Fruit fly (Drosophila melanogaster) whole organism, prepupa: ENCODE measurements around the gene Mybbp1A.
"Not testable (repeated sequence)": the region's sequence is repeated elsewhere in the genome, so short reads cannot be mapped to it uniquely, and the experiment has no call there.

Experiments
- CG10631 ChIP-seq: fragments of 200-800 bp; sonication (Bioruptor generic); optimal IDR thresholded peaks from 2 replicates; lab custom pipeline; 2016; ENCODE audit warnings: missing biosample characterization, missing genetic modification characterization
- CG10669 ChIP-seq: fragments of 200-800 bp; sonication (Bioruptor generic); optimal IDR thresholded peaks from 3 replicates; lab custom pipeline; 2018; ENCODE audit warnings: missing biosample characterization, mild to moderate bottlenecking, missing genetic modification characterization, moderate library complexity
- CG16779 ChIP-seq: fragments of 200-800 bp; sonication (Bioruptor generic); optimal IDR thresholded peaks from 3 replicates; lab custom pipeline; 2017; ENCODE audit warnings: missing biosample characterization, mild to moderate bottlenecking, missing genetic modification characterization
- CG31627 ChIP-seq: fragments of 200-800 bp; sonication (Bioruptor generic); optimal IDR thresholded peaks from 3 replicates; lab custom pipeline; 2016; ENCODE audit warnings: missing biosample characterization, missing genetic modification characterization
- CG32006 ChIP-seq: fragments of 200-800 bp; sonication (Bioruptor generic); optimal IDR thresholded peaks from 3 replicates; lab custom pipeline; 2017; ENCODE audit warnings: missing biosample characterization, mild to moderate bottlenecking, missing genetic modification characterization
- CG6163 ChIP-seq: fragments of 200-800 bp; sonication (Bioruptor generic); IDR thresholded peaks from 3 replicates; pipeline ENCODE4 v1.3.6; 2022; ENCODE audit warnings: missing biosample characterization, missing genetic modification characterization
- CG6792 ChIP-seq: fragments of 200-800 bp; sonication (Bioruptor generic); optimal IDR thresholded peaks from 3 replicates; lab custom pipeline; 2016; ENCODE audit warnings: missing biosample characterization, missing genetic modification characterization
- CG6854 ChIP-seq: fragments of 200-800 bp; sonication (Bioruptor generic); optimal IDR thresholded peaks from 2 replicates; lab custom pipeline; 2017; ENCODE audit warnings: missing biosample characterization, mild to moderate bottlenecking, missing genetic modification characterization
- CG7368 ChIP-seq: fragments of 200-800 bp; sonication (Bioruptor generic); optimal IDR thresholded peaks from 3 replicates; lab custom pipeline; 2016; ENCODE audit warnings: missing biosample characterization, missing genetic modification characterization
- CG9139 ChIP-seq: fragments of 200-800 bp; sonication (Bioruptor generic); optimal IDR thresholded peaks from 3 replicates; lab custom pipeline; 2017; ENCODE audit warnings: missing biosample characterization, mild to moderate bottlenecking, missing genetic modification characterization
- Eip75B ChIP-seq: fragments of 200-800 bp; sonication (Bioruptor generic); optimal IDR thresholded peaks from 3 replicates; lab custom pipeline; 2016; ENCODE audit warnings: missing biosample characterization, missing genetic modification characterization
- Eip78C ChIP-seq: fragments of 200-800 bp; sonication (Bioruptor generic); peaks from one replicate; lab custom pipeline; 2016; ENCODE audit warnings: missing biosample characterization, missing genetic modification characterization
- Eip93F ChIP-seq: fragments of 200-800 bp; sonication (Bioruptor generic); optimal IDR thresholded peaks from 2 replicates; lab custom pipeline; 2016; ENCODE audit warnings: missing biosample characterization, mild to moderate bottlenecking, missing genetic modification characterization
- Gug ChIP-seq: fragments of 200-800 bp; sonication (Bioruptor generic); IDR thresholded peaks from 2 replicates; pipeline ENCODE4 v1.3.6; 2022; ENCODE audit warnings: missing biosample characterization, missing genetic modification characterization
- Hr39 ChIP-seq: fragments of 200-800 bp; sonication (Bioruptor generic); optimal IDR thresholded peaks from 2 replicates; lab custom pipeline; 2016; ENCODE audit warnings: missing biosample characterization, missing genetic modification characterization
- Smox ChIP-seq: fragments of 200-800 bp; sonication (Bioruptor generic); optimal IDR thresholded peaks from 3 replicates; lab custom pipeline; 2016; ENCODE audit warnings: missing biosample characterization, missing genetic modification characterization
- Sox102F ChIP-seq: fragments of 200-800 bp; sonication (Bioruptor generic); optimal IDR thresholded peaks from 2 replicates; lab custom pipeline; 2016; ENCODE audit warnings: missing biosample characterization, mild to moderate bottlenecking, missing genetic modification characterization
- Sox14 ChIP-seq: fragments of 200-800 bp; sonication (Bioruptor generic); optimal IDR thresholded peaks from 3 replicates; lab custom pipeline; 2016; ENCODE audit warnings: missing biosample characterization, missing genetic modification characterization
- Sox15 ChIP-seq: fragments of 200-800 bp; sonication (Bioruptor generic); optimal IDR thresholded peaks from 3 replicates; lab custom pipeline; 2016; ENCODE audit warnings: missing biosample characterization, missing genetic modification characterization
- cyc ChIP-seq: fragments of 200-800 bp; sonication (Bioruptor generic); optimal IDR thresholded peaks from 3 replicates; lab custom pipeline; 2016; ENCODE audit warnings: missing biosample characterization, missing genetic modification characterization
- dac ChIP-seq: fragments of 200-800 bp; sonication (Bioruptor generic); optimal IDR thresholded peaks from 2 replicates; lab custom pipeline; 2017; ENCODE audit warnings: missing biosample characterization, mild to moderate bottlenecking, missing genetic modification characterization
- dsx ChIP-seq: fragments of 200-800 bp; optimal IDR thresholded peaks from 3 replicates; lab custom pipeline; 2019; ENCODE audit warnings: missing biosample characterization, mild to moderate bottlenecking, missing genetic modification characterization, moderate library complexity; ENCODE audit not compliant: poor library complexity, severe bottlenecking
- eg ChIP-seq: fragments of 200-800 bp; sonication (Bioruptor generic); IDR thresholded peaks from 3 replicates; pipeline ENCODE4 v1.3.6; 2022; ENCODE audit warnings: missing biosample characterization, missing genetic modification characterization
- esn ChIP-seq: fragments of 200-800 bp; sonication (Bioruptor generic); optimal IDR thresholded peaks from 2 replicates; lab custom pipeline; 2016; ENCODE audit warnings: missing biosample characterization, mild to moderate bottlenecking, missing genetic modification characterization, moderate library complexity
- fd59A ChIP-seq: fragments of 200-800 bp; sonication (Bioruptor generic); optimal IDR thresholded peaks from 2 replicates; lab custom pipeline; 2017; ENCODE audit warnings: missing biosample characterization, mild to moderate bottlenecking, missing genetic modification characterization, missing genetic modification reagents
- fd85E ChIP-seq: fragments of 200-800 bp; sonication (Bioruptor generic); optimal IDR thresholded peaks from 3 replicates; lab custom pipeline; 2016; ENCODE audit warnings: missing biosample characterization, missing genetic modification characterization
- fkh ChIP-seq: fragments of 200-800 bp; sonication (Bioruptor generic); optimal IDR thresholded peaks from 3 replicates; lab custom pipeline; 2017; ENCODE audit warnings: missing biosample characterization, mild to moderate bottlenecking, missing genetic modification characterization, moderate library complexity
- lz ChIP-seq: fragments of 200-800 bp; sonication (Bioruptor generic); optimal IDR thresholded peaks from 3 replicates; lab custom pipeline; 2016; ENCODE audit warnings: missing biosample characterization, missing genetic modification characterization
- net ChIP-seq: fragments of 200-800 bp; sonication (Bioruptor generic); optimal IDR thresholded peaks from 3 replicates; lab custom pipeline; 2016; ENCODE audit warnings: missing biosample characterization, missing genetic modification characterization
- pdm3 ChIP-seq: fragments of 200-800 bp; sonication (Bioruptor generic); optimal IDR thresholded peaks from 3 replicates; lab custom pipeline; 2016; ENCODE audit warnings: missing biosample characterization, missing genetic modification characterization
- spab ChIP-seq: fragments of 200-800 bp; sonication (Bioruptor generic); optimal IDR thresholded peaks from 2 replicates; lab custom pipeline; 2017; ENCODE audit warnings: missing biosample characterization, mild to moderate bottlenecking, missing genetic modification characterization, missing genetic modification reagents
- ss ChIP-seq, 2 experiments: fragments of 200-800 bp; sonication (Bioruptor generic); optimal IDR thresholded peaks; 2 replicates in 1 of 2; 3 replicates in 1 of 2; lab custom pipeline; 2017 to 2018; ENCODE audit warnings: mild to moderate bottlenecking in 2 of 2, missing biosample characterization in 2 of 2, missing genetic modification characterization in 2 of 2, moderate library complexity in 1 of 2
- svp ChIP-seq: fragments of 200-800 bp; sonication (Bioruptor generic); peaks from one replicate; lab custom pipeline; 2016; ENCODE audit warnings: missing biosample characterization, missing genetic modification characterization
- topi ChIP-seq: fragments of 200-800 bp; sonication (Bioruptor generic); optimal IDR thresholded peaks from 3 replicates; lab custom pipeline; 2016; ENCODE audit warnings: missing biosample characterization, missing genetic modification characterization
- vri ChIP-seq: fragments of 200-800 bp; sonication (Bioruptor generic); optimal IDR thresholded peaks from 3 replicates; lab custom pipeline; 2016; ENCODE audit warnings: missing biosample characterization, mild to moderate bottlenecking, missing genetic modification characterization

Gene Mybbp1A

DNA sequence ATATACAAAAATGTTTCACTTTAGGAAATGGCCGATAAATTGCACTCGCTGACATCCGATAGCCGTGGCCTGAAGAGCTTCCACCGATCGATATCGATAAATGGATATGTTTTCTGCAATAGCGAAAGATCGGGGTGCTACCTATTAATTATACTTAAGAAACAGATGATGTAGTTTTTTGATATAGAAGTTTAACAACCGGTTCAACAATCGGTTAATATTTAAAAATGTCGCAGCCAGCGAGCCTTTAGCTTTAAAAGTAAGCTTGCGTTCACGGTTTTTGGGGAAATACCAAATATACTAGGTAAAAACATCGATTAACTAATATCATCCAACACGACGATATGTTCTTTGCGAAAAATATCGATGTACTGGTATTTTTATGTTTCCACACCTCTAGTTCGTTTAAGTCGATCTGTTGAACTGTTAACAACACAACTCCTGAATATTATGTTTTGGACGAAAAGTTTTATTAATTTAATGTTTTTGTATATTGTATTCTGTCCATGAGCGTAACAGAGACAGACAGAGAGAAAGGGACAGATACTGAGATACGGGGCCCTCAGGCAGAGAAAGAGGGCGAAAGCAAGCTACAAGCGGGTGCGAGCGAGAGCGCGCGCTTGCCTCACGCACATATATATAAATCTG is 6.0 kb downstream of the Mybbp1A start, which contains the start of gene Dredd (continued):
- TF ChIP-seq esn: peak; percentile 27
- TF ChIP-seq Gug (GFP tag; lab: Robert Waterston, UW): no peak
- no peak for TF ChIP-seq CG6854 (GFP tag; lab: Kevin White, UChicago)
- TF ChIP-seq net (GFP tag; lab: Kevin White, UChicago): no peak
- peak; percentile 40 for TF ChIP-seq Eip78C (GFP tag; lab: Kevin White, UChicago)
- TF ChIP-seq Sox14 (GFP tag; lab: Kevin White, UChicago): peak; percentile 24
- no peak for TF ChIP-seq CG32006 (GFP tag; lab: Kevin White, UChicago)
- no peak for TF ChIP-seq CG10631 (GFP tag; lab: Kevin White, UChicago)
- TF ChIP-seq topi (GFP tag; lab: Kevin White, UChicago): peak; percentile 14
- no peak for TF ChIP-seq Smox (GFP tag; lab: Kevin White, UChicago)
- TF ChIP-seq vri: no peak
- TF ChIP-seq fd85E (GFP tag; lab: Kevin White, UChicago): no peak
- no peak for TF ChIP-seq spab (GFP tag; lab: Kevin White, UChicago)
- TF ChIP-seq Sox15 (GFP tag; lab: Kevin White, UChicago): no peak
- TF ChIP-seq CG6792 (GFP tag; lab: Kevin White, UChicago): no peak
- TF ChIP-seq svp (GFP tag; lab: Kevin White, UChicago): peak; percentile 84
- TF ChIP-seq CG31627 (GFP tag; lab: Kevin White, UChicago): no peak
- TF ChIP-seq CG10669 (GFP tag; lab: Kevin White, UChicago): no peak
- no peak for TF ChIP-seq CG9139
- no peak for TF ChIP-seq dac (GFP tag; lab: Kevin White, UChicago)
- TF ChIP-seq eg (GFP tag; lab: Robert Waterston, UW): no peak
- TF ChIP-seq Eip75B (GFP tag; lab: Kevin White, UChicago): no peak
- peak; percentile 67 for TF ChIP-seq Eip93F (GFP tag; lab: Kevin White, UChicago)
- TF ChIP-seq CG6163 (GFP tag; lab: Robert Waterston, UW): no peak
- TF ChIP-seq cyc (GFP tag; lab: Kevin White, UChicago): no peak
- no peak for TF ChIP-seq CG7368 (GFP tag; lab: Kevin White, UChicago)

DNA sequence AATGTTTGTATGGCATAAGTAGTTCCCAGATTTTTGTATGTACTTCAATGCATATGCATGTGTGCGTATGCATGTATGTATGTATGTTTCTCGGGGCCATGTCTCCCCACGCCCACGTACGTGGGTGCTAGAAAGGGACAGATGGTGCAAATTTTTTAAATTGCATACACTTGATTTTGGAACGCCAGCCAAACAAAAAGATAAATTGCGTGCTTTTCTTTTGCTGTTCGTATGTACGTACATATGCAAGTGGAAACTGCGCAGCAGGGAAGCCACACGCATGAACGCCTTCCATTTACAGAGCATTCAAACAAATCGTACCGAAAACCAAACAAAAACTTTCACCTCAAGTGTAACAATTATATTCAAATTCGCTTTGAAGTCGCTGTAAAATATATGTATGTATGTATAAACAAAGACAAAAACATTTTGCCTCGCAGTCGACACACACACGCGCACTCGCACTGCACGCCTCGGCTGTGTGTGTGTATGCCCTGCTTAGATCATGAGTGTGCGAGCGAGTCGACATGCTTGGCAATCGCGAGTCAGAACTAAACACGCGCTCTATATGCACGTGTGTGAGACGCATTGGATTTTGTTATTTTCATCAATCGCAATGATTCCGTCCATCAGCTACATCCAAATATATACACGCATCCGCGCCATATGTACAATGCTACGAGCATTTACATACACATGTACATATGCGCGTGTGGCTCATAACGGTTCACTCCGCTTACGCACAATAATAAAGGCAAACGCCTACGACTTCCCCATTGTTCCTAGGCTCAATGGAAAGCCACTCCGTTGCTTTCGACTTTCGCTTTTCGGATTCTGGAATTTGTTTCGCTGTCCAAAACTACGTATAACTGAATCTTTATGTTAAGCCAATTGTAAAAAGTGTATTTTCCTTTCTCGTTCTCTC is 7.3 kb downstream of the Mybbp1A start:
- TF ChIP-seq vri (no peak), ss (GFP tag; optimal IDR thresholded peaks at IDR 0.05; lab: Kevin White, UChicago) (no peak), lz (GFP tag; lab: Kevin White, UChicago) (no peak), esn (no peak), Sox14 (GFP tag; lab: Kevin White, UChicago) (peak; percentile 49), fkh (GFP tag; lab: Kevin White, UChicago) (no peak), dsx (GFP tag; lab: Kevin White, UChicago) (peak; percentile 41), CG6854 (GFP tag; lab: Kevin White, UChicago) (no peak), pdm3 (GFP tag; lab: Kevin White, UChicago) (no peak), fd59A (GFP tag; lab: Kevin White, UChicago) (no peak), Gug (GFP tag; lab: Robert Waterston, UW) (no peak), Sox102F (no peak), Hr39 (GFP tag; lab: Kevin White, UChicago) (no peak), Eip78C (GFP tag; lab: Kevin White, UChicago) (peak; percentile 63)

DNA sequence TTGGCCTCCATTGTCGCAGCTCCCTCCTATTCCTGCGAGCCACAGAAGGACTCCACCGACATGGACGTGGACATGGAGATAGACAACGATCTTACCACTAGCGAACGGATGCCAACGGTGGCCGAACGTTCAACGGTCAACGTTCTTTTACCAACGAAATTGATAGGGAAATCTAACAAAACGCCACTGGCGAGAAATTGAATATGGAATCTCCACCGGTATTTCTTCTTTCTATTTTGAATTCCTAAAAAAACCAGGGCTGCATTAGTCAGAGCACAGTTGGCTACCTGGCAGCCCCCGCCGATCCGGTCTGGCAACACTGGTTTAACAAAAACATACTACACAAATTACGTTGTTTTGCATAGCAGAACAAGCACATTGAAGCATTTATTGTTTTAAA is 14.9 kb downstream of the Mybbp1A start, which contains the start of gene CG13367:
Gene CG13367 (plus strand): TSS at position 301 of the 400 bp plus-strand sequence.
- TF ChIP-seq fd59A (GFP tag; lab: Kevin White, UChicago); dac (GFP tag; lab: Kevin White, UChicago); CG16779: not testable (repeated sequence)
